Fruit fly (Drosophila melanogaster) whole organism, adult: Measurements from ENCODE around the gene Sfxn1-3.

Source experiments
- CG11617 ChIP-seq: fragments of 200-800 bp; sonication (Bioruptor generic); optimal IDR thresholded peaks from 2 replicates; lab custom pipeline; 2017; ENCODE audit warnings: mild to moderate bottlenecking, missing biosample characterization, missing genetic modification reagents, missing genetic modification characterization
- CG12768 ChIP-seq: fragments of 200-800 bp; sonication (Bioruptor generic); optimal IDR thresholded peaks from 2 replicates; lab custom pipeline; 2017; ENCODE audit warnings: missing biosample characterization, missing genetic modification characterization, mild to moderate bottlenecking, moderate library complexity, missing genetic modification reagents
- CG14711 ChIP-seq: fragments of 200-800 bp; sonication (Bioruptor generic); optimal IDR thresholded peaks from 2 replicates; lab custom pipeline; 2018; ENCODE audit warnings: missing biosample characterization, mild to moderate bottlenecking, missing genetic modification characterization, moderate library complexity
- CG1620 ChIP-seq: fragments of 200-800 bp; sonication (Bioruptor generic); optimal IDR thresholded peaks from 2 replicates; lab custom pipeline; 2016; ENCODE audit warnings: missing biosample characterization, missing genetic modification characterization
- CG33017 ChIP-seq: fragments of 200-800 bp; sonication (Bioruptor generic); optimal IDR thresholded peaks from 2 replicates; lab custom pipeline; 2018; ENCODE audit warnings: missing biosample characterization, mild to moderate bottlenecking, missing genetic modification characterization, moderate library complexity
- CG5204 ChIP-seq: fragments of 200-800 bp; sonication (Bioruptor generic); optimal IDR thresholded peaks from 2 replicates; lab custom pipeline; 2016; ENCODE audit warnings: missing biosample characterization, missing genetic modification characterization
- CG7045 ChIP-seq: fragments of 200-800 bp; sonication (Bioruptor generic); optimal IDR thresholded peaks from 2 replicates; lab custom pipeline; 2017; ENCODE audit warnings: missing biosample characterization, mild to moderate bottlenecking, missing genetic modification characterization
- CG7101 ChIP-seq: fragments of 200-800 bp; sonication (Bioruptor generic); optimal IDR thresholded peaks from 2 replicates; lab custom pipeline; 2018; ENCODE audit warnings: missing biosample characterization, mild to moderate bottlenecking, missing genetic modification characterization, moderate library complexity
- Clk ChIP-seq: fragments of 200-800 bp; sonication (Bioruptor generic); optimal IDR thresholded peaks from 2 replicates; lab custom pipeline; 2017; ENCODE audit warnings: missing biosample characterization, missing genetic modification characterization
- Crg-1 ChIP-seq: fragments of 200-800 bp; sonication (Bioruptor generic); optimal IDR thresholded peaks from 2 replicates; lab custom pipeline; 2016; ENCODE audit warnings: missing biosample characterization, missing genetic modification characterization
- Hr96 ChIP-seq: fragments of 200-800 bp; sonication (Bioruptor generic); optimal IDR thresholded peaks from 2 replicates; lab custom pipeline; 2016; ENCODE audit warnings: missing biosample characterization, missing genetic modification characterization
- Mnt ChIP-seq: fragments of 200-800 bp; sonication (Bioruptor generic); optimal IDR thresholded peaks from 2 replicates; lab custom pipeline; 2016; ENCODE audit warnings: missing biosample characterization, mild to moderate bottlenecking, missing genetic modification characterization
- bab1 ChIP-seq: fragments of 200-800 bp; sonication (Bioruptor generic); optimal IDR thresholded peaks from 3 replicates; lab custom pipeline; 2019; ENCODE audit warnings: missing biosample characterization, mild to moderate bottlenecking, missing genetic modification characterization, moderate library complexity
- cic ChIP-seq: fragments of 200-800 bp; sonication (Bioruptor generic); optimal IDR thresholded peaks from 2 replicates; lab custom pipeline; 2017; ENCODE audit warnings: missing biosample characterization, mild to moderate bottlenecking, missing genetic modification characterization, moderate library complexity
- cnc ChIP-seq, 2 experiments: fragments of >200 bp; optimal IDR thresholded peaks; 2 replicates each; lab custom pipeline; 2017
- kay ChIP-seq: fragments of 200-800 bp; sonication (Bioruptor generic); peaks from one replicate; lab custom pipeline; 2016; ENCODE audit warnings: missing biosample characterization, missing genetic modification characterization, borderline replicate concordance
- ovo ChIP-seq: fragments of 200-800 bp; sonication (Bioruptor generic); optimal IDR thresholded peaks from 2 replicates; lab custom pipeline; 2016; ENCODE audit warnings: missing biosample characterization, missing genetic modification characterization
- pad ChIP-seq: fragments of 200-800 bp; sonication (Bioruptor generic); optimal IDR thresholded peaks from 3 replicates; lab custom pipeline; 2017; ENCODE audit warnings: missing biosample characterization, missing genetic modification characterization, mild to moderate bottlenecking, moderate library complexity, missing genetic modification reagents
- tj ChIP-seq: fragments of 200-800 bp; sonication (Bioruptor generic); optimal IDR thresholded peaks from 3 replicates; lab custom pipeline; 2017; ENCODE audit warnings: missing biosample characterization, mild to moderate bottlenecking, missing genetic modification characterization, moderate library complexity
- toe ChIP-seq: fragments of 200-800 bp; sonication (Bioruptor generic); optimal IDR thresholded peaks from 2 replicates; lab custom pipeline; 2016; ENCODE audit warnings: missing biosample characterization, missing genetic modification characterization

Sfxn1-3 gene

DNA sequence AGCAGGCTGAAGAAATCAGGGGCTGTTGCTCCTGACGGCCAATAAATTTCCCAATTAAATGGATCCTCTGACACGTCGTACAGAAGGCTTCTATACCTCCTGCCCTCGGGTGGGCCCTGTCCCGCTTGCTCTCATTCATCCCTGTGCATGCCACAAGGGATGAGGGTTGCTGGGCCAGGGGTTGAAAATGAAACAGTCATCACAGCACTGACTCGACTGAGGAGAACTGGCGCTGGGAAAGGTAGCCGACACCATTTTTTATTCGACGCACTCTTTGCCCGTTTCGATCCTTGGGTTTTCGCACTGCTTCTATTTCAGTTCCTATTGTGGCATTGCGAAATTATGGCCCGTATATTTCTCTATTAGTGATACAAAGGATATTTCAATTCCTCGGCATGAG lies 37.2 kb upstream of the Sfxn1-3 start:
- TF ChIP-seq CG1620 (GFP tag; lab: Kevin White, UChicago), result no peak
- no peak for TF ChIP-seq CG11617 (GFP tag; lab: Kevin White, UChicago)
- TF ChIP-seq toe (GFP tag; lab: Kevin White, UChicago), result no peak
- no peak for TF ChIP-seq CG5204
- no peak for TF ChIP-seq Clk (GFP tag; lab: Kevin White, UChicago)

DNA sequence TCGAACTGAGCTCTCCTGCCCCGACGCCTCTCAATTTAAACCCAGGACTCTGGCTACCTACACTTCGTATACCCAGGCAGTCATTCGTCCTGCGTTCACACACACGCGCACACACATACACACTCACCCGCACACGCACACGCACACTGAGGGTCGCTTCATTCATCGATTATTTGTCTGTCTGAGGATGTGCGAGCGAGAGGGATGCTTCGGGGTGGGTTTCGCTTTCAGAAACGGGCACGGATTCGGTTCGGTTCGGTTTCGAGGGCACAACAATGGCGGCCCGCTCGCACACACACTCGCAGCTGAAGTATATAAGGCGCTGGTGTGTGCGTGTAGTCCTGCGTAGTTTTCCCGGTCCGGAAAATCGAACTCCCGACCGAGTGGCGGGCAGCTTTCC lies 31.8 kb upstream of the Sfxn1-3 start, which contains the start of gene hkb:
Gene hkb, minus strand, starts transcription at position 11 of the 400 bp plus-strand sequence.
- TF ChIP-seq kay (GFP tag; lab: Kevin White, UChicago), result no peak
- TF ChIP-seq CG11617 (GFP tag; lab: Kevin White, UChicago), result no peak
- TF ChIP-seq Clk (GFP tag; lab: Kevin White, UChicago), result no peak
- no peak for TF ChIP-seq bab1
- no peak for TF ChIP-seq toe (GFP tag; lab: Kevin White, UChicago)
- no peak for TF ChIP-seq ovo (GFP tag; lab: Kevin White, UChicago)
- TF ChIP-seq CG14711 (tag; lab: Kevin White, UChicago), result no peak
- no peak for TF ChIP-seq tj
- TF ChIP-seq CG33017 (tag; lab: Kevin White, UChicago), result no peak
- no peak for TF ChIP-seq CG1620 (GFP tag; lab: Kevin White, UChicago)
- no peak for TF ChIP-seq CG5204
- TF ChIP-seq Mnt (GFP tag; lab: Kevin White, UChicago), result no peak
- TF ChIP-seq Crg-1 (GFP tag; lab: Kevin White, UChicago), result no peak
- TF ChIP-seq CG7045 (GFP tag; lab: Kevin White, UChicago), result no peak
- TF ChIP-seq Hr96, result no peak
- no peak for TF ChIP-seq cnc (optimal IDR thresholded peaks at IDR 0.05; lab: Kevin White, UChicago)
- TF ChIP-seq CG12768 (GFP tag; lab: Kevin White, UChicago), result no peak
- no peak for TF ChIP-seq CG7101 (tag; lab: Kevin White, UChicago)

dm6 chr3R:4348197-4348814 lies 30.1 kb upstream of the Sfxn1-3 start:
- TF ChIP-seq CG7101 (tag; lab: Kevin White, UChicago) (no peak), CG1620 (GFP tag; lab: Kevin White, UChicago) (no peak), CG11617 (GFP tag; lab: Kevin White, UChicago) (no peak), CG14711 (tag; lab: Kevin White, UChicago) (no peak), Mnt (GFP tag; lab: Kevin White, UChicago) (no peak), cic (GFP tag; lab: Kevin White, UChicago) (no peak), pad (GFP tag; lab: Kevin White, UChicago) (no peak), CG5204 (no peak), tj (no peak)

DNA sequence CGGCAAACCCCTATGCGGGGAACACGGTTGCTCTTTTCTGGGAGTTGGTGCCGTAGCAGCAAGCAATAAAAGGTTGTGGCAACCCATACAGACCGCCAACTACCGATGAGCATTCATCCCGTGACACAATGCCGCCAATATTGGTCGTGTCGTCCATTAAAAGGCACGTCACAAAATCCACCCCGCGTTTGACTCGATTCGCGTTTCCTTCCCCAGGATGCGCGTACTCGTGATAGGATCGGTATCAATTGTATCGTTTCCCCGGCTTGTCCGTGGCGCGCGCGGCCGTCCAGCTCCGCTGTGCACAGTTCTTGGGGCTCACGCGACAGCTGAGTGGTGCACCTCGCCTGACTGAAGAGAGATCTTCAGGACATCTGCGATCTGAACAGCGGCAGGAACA lies 28.2 kb upstream of the Sfxn1-3 start:
- no peak for TF ChIP-seq cic (GFP tag; lab: Kevin White, UChicago)
- no peak for TF ChIP-seq CG12768 (GFP tag; lab: Kevin White, UChicago)
- no peak for TF ChIP-seq toe (GFP tag; lab: Kevin White, UChicago)
- TF ChIP-seq CG7101 (tag; lab: Kevin White, UChicago), result no peak
- TF ChIP-seq cnc (optimal IDR thresholded peaks at IDR 0.05; lab: Kevin White, UChicago), result no peak
- TF ChIP-seq CG33017 (tag; lab: Kevin White, UChicago), result no peak
- TF ChIP-seq CG5204, result no peak
- no peak for TF ChIP-seq Hr96
- no peak for TF ChIP-seq CG14711 (tag; lab: Kevin White, UChicago)
- no peak for TF ChIP-seq Clk (GFP tag; lab: Kevin White, UChicago)
- no peak for TF ChIP-seq Crg-1 (GFP tag; lab: Kevin White, UChicago)

DNA sequence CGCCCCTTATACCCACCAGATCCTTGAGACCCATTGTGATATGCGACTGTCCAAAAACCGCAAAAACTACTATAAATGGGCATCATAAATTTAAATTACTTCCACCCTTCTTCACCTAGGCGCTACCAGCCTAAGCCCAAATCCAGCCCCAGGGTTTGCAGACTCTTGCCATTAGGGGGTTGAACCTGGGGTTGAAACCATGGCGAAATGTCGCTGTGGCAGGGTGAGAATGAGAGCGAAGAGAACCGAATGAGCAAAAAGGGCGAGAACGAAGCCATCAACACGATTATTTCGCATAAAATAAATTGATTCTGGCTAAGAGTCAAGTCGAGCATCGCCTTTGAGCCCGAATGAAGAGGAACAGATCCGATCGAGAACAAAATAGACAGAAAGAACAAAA lies 24.8 kb upstream of the Sfxn1-3 start:
- TF ChIP-seq Crg-1 (GFP tag; lab: Kevin White, UChicago), result no peak
- TF ChIP-seq CG14711 (tag; lab: Kevin White, UChicago), result no peak
- TF ChIP-seq CG33017 (tag; lab: Kevin White, UChicago), result no peak

dm6 chr3R:4359625-4360024 lies 18.8 kb upstream of the Sfxn1-3 start, which contains the start of gene CG1090:
CG1090 (plus strand) TSS chr3R:4359883.
- TF ChIP-seq CG12768 (GFP tag; lab: Kevin White, UChicago) (peak; percentile 9), CG33017 (tag; lab: Kevin White, UChicago) (peak; percentile 7), cic (GFP tag; lab: Kevin White, UChicago) (no peak)

DNA sequence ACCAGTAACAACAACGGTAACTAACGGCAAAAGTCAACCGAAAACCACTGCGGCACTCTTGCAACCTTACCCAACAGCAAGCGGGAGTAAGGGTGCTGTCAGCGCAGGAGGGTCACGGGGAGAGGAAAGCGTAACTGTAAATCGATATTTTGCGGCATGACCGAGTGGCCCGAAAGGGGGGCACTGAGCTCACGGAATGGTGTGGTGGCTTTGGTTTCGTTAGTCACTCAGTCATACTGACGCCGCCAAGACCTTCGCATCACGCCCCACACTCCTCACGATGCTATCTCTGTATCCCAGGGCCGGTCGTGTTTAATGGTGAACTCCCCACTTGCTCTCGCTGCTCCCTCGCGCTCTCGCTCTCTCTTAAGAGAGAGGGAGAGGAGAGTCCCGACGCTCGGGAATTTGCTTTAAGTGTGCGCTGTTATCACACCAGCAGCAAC lies 17.7 kb upstream of the Sfxn1-3 start:
- TF ChIP-seq ovo (GFP tag; lab: Kevin White, UChicago) (peak; percentile 8), CG33017 (tag; lab: Kevin White, UChicago) (peak; percentile 12), CG11617 (GFP tag; lab: Kevin White, UChicago) (no peak), CG1620 (GFP tag; lab: Kevin White, UChicago) (no peak)
